Fruit fly (Drosophila melanogaster) whole organism, pupa: ENCODE results near the gene CG18095.

Source experiments
- CG17806 ChIP-seq: fragments of 200-800 bp; sonication (Bioruptor generic); optimal IDR thresholded peaks from 2 replicates; lab custom pipeline; 2018; ENCODE audit warnings: missing biosample characterization, mild to moderate bottlenecking, missing genetic modification characterization, moderate library complexity
- CG32121 ChIP-seq: fragments of 200-800 bp; sonication (Bioruptor generic); IDR thresholded peaks from 2 replicates; pipeline ENCODE4 v1.3.6; 2022; ENCODE audit warnings: missing biosample characterization, missing genetic modification characterization
- CG4496 ChIP-seq: fragments of 200-800 bp; sonication (Bioruptor generic); IDR thresholded peaks from 3 replicates; pipeline ENCODE4 v1.3.6; 2022; ENCODE audit warnings: missing biosample characterization, missing genetic modification characterization
- CG8301 ChIP-seq: fragments of 200-800 bp; sonication (Bioruptor generic); optimal IDR thresholded peaks from 2 replicates; lab custom pipeline; 2018; ENCODE audit warnings: missing biosample characterization, mild to moderate bottlenecking, missing genetic modification characterization
- EcR ChIP-seq: fragments of 200-800 bp; sonication (Bioruptor generic); optimal IDR thresholded peaks from 3 replicates; lab custom pipeline; 2019; ENCODE audit warnings: missing biosample characterization, missing genetic modification characterization, mild to moderate bottlenecking, moderate library complexity, missing genetic modification reagents
- Ets98B ChIP-seq: fragments of 200-800 bp; sonication (Bioruptor generic); IDR thresholded peaks from 2 replicates; pipeline ENCODE4 v1.3.6; 2022; ENCODE audit warnings: missing biosample characterization, missing genetic modification characterization
- Pif1A ChIP-seq: fragments of 200-800 bp; sonication (Bioruptor generic); optimal IDR thresholded peaks from 3 replicates; lab custom pipeline; 2016; ENCODE audit warnings: missing biosample characterization, missing genetic modification characterization
- Pif1B ChIP-seq: fragments of 200-800 bp; sonication (Bioruptor generic); optimal IDR thresholded peaks from 3 replicates; lab custom pipeline; 2016; ENCODE audit warnings: missing biosample characterization, missing genetic modification characterization
- Snoo ChIP-seq: fragments of 200-800 bp; sonication (Bioruptor generic); optimal IDR thresholded peaks from 3 replicates; lab custom pipeline; 2017; ENCODE audit warnings: missing biosample characterization, mild to moderate bottlenecking, missing genetic modification characterization, inconsistent platforms
- fd96Ca ChIP-seq: fragments of 200-800 bp; sonication (Bioruptor generic); IDR thresholded peaks from 3 replicates; pipeline ENCODE4 v1.3.6; 2022; ENCODE audit warnings: missing biosample characterization, missing genetic modification characterization

- TF ChIP-seq EcR (GFP tag; lab: Kevin White, UChicago) (no peak), Pif1B (GFP tag; lab: Kevin White, UChicago) (no peak), Snoo (tag; lab: Kevin White, UChicago) (no peak), CG8301 (tag; lab: Kevin White, UChicago) (no peak), fd96Ca (GFP tag; lab: Robert Waterston, UW) (no peak), CG4496 (GFP tag; lab: Robert Waterston, UW) (no peak), CG17806 (tag; lab: Kevin White, UChicago) (no peak), Ets98B (GFP tag; lab: Robert Waterston, UW) (no peak), Pif1A (GFP tag; lab: Kevin White, UChicago) (no peak), CG32121 (GFP tag; lab: Robert Waterston, UW) (no peak)
Measured at dm6 chr2L:14039936-14040483, 8.7 kb upstream of the CG18095 start, which contains the start of gene nAChRalpha5.
